Worm (Caenorhabditis elegans): Measurements from ENCODE around the gene dhhc-13.
A peak's percentile ranks its signal among the peaks of the same experiment; 100 is the strongest.

The dhhc-13 gene

ce11 chrIV:5946602-5947444 lies 29.7 kb downstream of the dhhc-13 start, which contains the start of gene inx-7 (continued):
- peak; percentile 62 for TF ChIP-seq snpc-1.3 (tag; optimal IDR thresholded peaks at IDR 0.05; ENCODE audit: insufficient read depth)
- peak; percentile 11 for TF ChIP-seq mxl-1 (tag; optimal IDR thresholded peaks at IDR 0.05)
- 0 out of 2 replicates have a peak, but pooled peaks have one; percentile 61 for TF ChIP-seq nhr-120 (GFP tag; IDR thresholded peaks at IDR 0.05)
- peak; percentile 70 for TF ChIP-seq snpc-3.4 (tag; optimal IDR thresholded peaks at IDR 0.05)
- no peak for TF ChIP-seq attf-5 (GFP tag; optimal IDR thresholded peaks at IDR 0.05)
- TF ChIP-seq madf-6 (GFP tag; IDR thresholded peaks at IDR 0.05) = peak; percentile 82
- no peak; the same call in 1 of the 2 replicates for TF ChIP-seq zfh-2 (GFP tag; conservative IDR thresholded peaks at IDR 0.05)
- TF ChIP-seq ccch-3 (GFP tag; optimal IDR thresholded peaks at IDR 0.05) = no peak
- TF ChIP-seq F33H1.4 (GFP tag; IDR thresholded peaks at IDR 0.05) = peak; percentile 55
- peak; percentile 91 for TF ChIP-seq F49E8.2 (tag; optimal IDR thresholded peaks at IDR 0.05; ENCODE audit: insufficient read depth)
- no peak for TF ChIP-seq ZK185.1 (tag; optimal IDR thresholded peaks at IDR 0.05; ENCODE audit: poor library complexity, severe bottlenecking)
- no peak for TF ChIP-seq T07F8.4 (tag; optimal IDR thresholded peaks at IDR 0.05)
- TF ChIP-seq hsf-1 (GFP tag; IDR thresholded peaks at IDR 0.05) = peak; percentile 76; the same call in 1 of the 2 replicates
- 0 out of 2 replicates have a peak, but pooled peaks have one; percentile 74 for TF ChIP-seq nfya-2 (GFP tag; IDR thresholded peaks at IDR 0.05)
- TF ChIP-seq F37B4.10 (GFP tag; IDR thresholded peaks at IDR 0.05) = no peak
- peak; percentile 44 for TF ChIP-seq lsl-1 (GFP tag; optimal IDR thresholded peaks at IDR 0.05)
- TF ChIP-seq ceh-100 (GFP tag; IDR thresholded peaks at IDR 0.05) = peak; percentile 63
- no peak for TF ChIP-seq K12H6.12 (tag; optimal IDR thresholded peaks at IDR 0.05)
- TF ChIP-seq tbp1 (GFP tag; optimal IDR thresholded peaks at IDR 0.05) = peak; percentile 50
- 0 out of 2 replicates have a peak, but pooled peaks have one; percentile 19 for TF ChIP-seq F39B2.1 (GFP tag; IDR thresholded peaks at IDR 0.05)
- TF ChIP-seq atf-7 (tag; optimal IDR thresholded peaks at IDR 0.05) = no peak
- TF ChIP-seq mcd-1 (GFP tag; IDR thresholded peaks at IDR 0.05) = peak; percentile 56
- TF ChIP-seq die-1 (tag; optimal IDR thresholded peaks at IDR 0.05) = peak; percentile 41
- TF ChIP-seq snpc-1.1 (tag; optimal IDR thresholded peaks at IDR 0.05; ENCODE audit: insufficient read depth) = peak; percentile 51
- TF ChIP-seq lin-54 (GFP tag; optimal IDR thresholded peaks at IDR 0.05) = peak; percentile 70
- no peak for TF ChIP-seq rpc-1 (optimal IDR thresholded peaks at IDR 0.05)
- TF ChIP-seq rpc-1 (tag; optimal IDR thresholded peaks at IDR 0.05) = no peak
- TF ChIP-seq xnd-1 (tag; optimal IDR thresholded peaks at IDR 0.05) = peak; percentile 44
- TF ChIP-seq rcor-1 (GFP tag; IDR thresholded peaks at IDR 0.05) = peak; percentile 83

- peak; percentile 57 for TF ChIP-seq snpc-3.4 (tag; optimal IDR thresholded peaks at IDR 0.05)
- no peak for TF ChIP-seq sea-2 (GFP tag; IDR thresholded peaks at IDR 0.05)
- no peak for TF ChIP-seq ets-4 (GFP tag; optimal IDR thresholded peaks at IDR 0.05)
- TF ChIP-seq ekl-4 (GFP tag; IDR thresholded peaks at IDR 0.05) = no peak
- no peak for TF ChIP-seq unc-62 (GFP tag; optimal IDR thresholded peaks at IDR 0.05)
- TF ChIP-seq B0261.1 (tag; optimal IDR thresholded peaks at IDR 0.05) = no peak
- TF ChIP-seq nhr-120 (GFP tag; IDR thresholded peaks at IDR 0.05) = no peak
- TF ChIP-seq B0336.3 (GFP tag; IDR thresholded peaks at IDR 0.05) = no peak
- no peak for TF ChIP-seq madf-6 (GFP tag; IDR thresholded peaks at IDR 0.05)
- no peak for TF ChIP-seq C06A6.2 (GFP tag; conservative IDR thresholded peaks at IDR 0.05)
- TF ChIP-seq gei-17 (GFP tag; optimal IDR thresholded peaks at IDR 0.05) = no peak
- no peak for TF ChIP-seq F10E7.11 (tag; optimal IDR thresholded peaks at IDR 0.05)
- peak in 1 of 3 experiments; percentile 14 for TF ChIP-seq lin-35 (GFP tag; optimal IDR thresholded peaks at IDR 0.05)
- no peak for TF ChIP-seq atf-7 (tag; optimal IDR thresholded peaks at IDR 0.05)
- TF ChIP-seq Y53F4B.3 (GFP tag; IDR thresholded peaks at IDR 0.05) = no peak
- TF ChIP-seq ztf-6 (GFP tag; IDR thresholded peaks at IDR 0.05) = no peak
- no peak for TF ChIP-seq mes-4 (tag; optimal IDR thresholded peaks at IDR 0.05)
- TF ChIP-seq zim-3 (tag; optimal IDR thresholded peaks at IDR 0.05) = no peak
- no peak for TF ChIP-seq hlh-12 (tag; optimal IDR thresholded peaks at IDR 0.05)
- no peak for TF ChIP-seq him-1 (tag; optimal IDR thresholded peaks at IDR 0.05)
- TF ChIP-seq repo-1 (tag; optimal IDR thresholded peaks at IDR 0.05) = no peak
- no peak for TF ChIP-seq ceh-100 (GFP tag; IDR thresholded peaks at IDR 0.05)
Measured at ce11 chrIV:5947555-5948151, 30.5 kb downstream of the dhhc-13 start, which contains the start of gene rps-25. rps-25 (minus strand) TSS chrIV:5947605.
